Worm (Caenorhabditis elegans) whole organism, L1 larva: ENCODE measurements around the gene str-208.

ENCODE experiments used
- egl-27 ChIP-seq, 2 experiments: fragments of 150-350 bp in 1 of 2; sonication (generic microtip); optimal IDR thresholded peaks; 3 replicates each; lab custom pipeline; 2017 to 2018; ENCODE audit warnings: missing biosample characterization in 2 of 2, missing genetic modification characterization in 2 of 2, missing genetic modification reagents in 2 of 2
- lin-35 ChIP-seq, 2 experiments: fragments of 150-350 bp; optimal IDR thresholded peaks; 2 replicates each; lab custom pipeline; 2014; ENCODE audit warnings: missing biosample characterization in 2 of 2, missing genetic modification characterization in 2 of 2, missing genetic modification reagents in 2 of 2

DNA sequence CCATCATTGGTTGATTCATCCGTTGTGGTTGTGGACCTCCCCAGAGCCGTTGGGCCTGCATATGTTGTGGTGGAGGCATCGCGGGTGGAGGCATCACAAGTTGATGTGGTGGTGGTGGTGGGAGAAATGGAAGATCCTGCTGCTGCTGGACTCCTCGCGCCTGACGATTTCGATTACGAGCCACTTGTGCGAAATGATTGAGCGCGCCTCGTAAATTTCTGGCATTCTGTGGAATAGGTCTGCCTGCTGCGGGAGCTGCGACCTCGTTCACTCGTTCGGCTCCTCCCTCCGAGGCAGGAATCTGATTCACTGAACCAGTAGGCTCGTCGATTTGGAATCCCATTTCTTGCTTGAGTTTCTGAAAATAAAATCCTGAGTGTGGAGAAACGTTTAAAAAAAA is 4.1 kb downstream of the str-208 start:
- TF ChIP-seq egl-27 (tag; optimal IDR thresholded peaks at IDR 0.05; lab: Kevin White, UChicago): no peak
- no peak for TF ChIP-seq lin-35 (GFP tag; optimal IDR thresholded peaks at IDR 0.05; lab: Kevin White, UChicago)
